Fruit fly (Drosophila melanogaster): ENCODE data around the gene CrebA.

The CrebA gene

DNA sequence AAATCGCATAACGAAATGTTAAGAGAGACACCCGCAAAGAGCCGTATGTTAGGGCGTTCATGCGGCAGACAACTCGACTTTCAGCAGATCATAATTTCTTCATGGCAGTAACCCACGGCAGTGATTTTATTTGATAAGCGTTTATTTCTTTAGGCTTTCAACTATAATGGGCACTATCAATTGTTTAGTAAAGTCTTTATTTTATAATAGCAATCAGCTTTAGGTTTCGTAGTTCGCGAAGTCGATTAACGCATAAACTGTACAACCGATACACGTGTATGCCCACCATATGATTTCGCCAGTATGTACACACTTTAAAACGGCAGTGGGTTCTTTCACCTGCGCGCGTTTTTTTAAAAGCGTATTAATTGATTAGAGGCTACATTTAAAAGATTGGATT lies 27.0 kb upstream of the CrebA start, which contains the start of gene CG7841 (continued):
- peak; percentile 98 for TF ChIP-seq CG17568 (GFP tag; optimal IDR thresholded peaks at IDR 0.05)
- TF ChIP-seq PHDP (tag; optimal IDR thresholded peaks at IDR 0.05): peak; percentile 99
- peak; percentile 94 for TF ChIP-seq Ada2b (GFP tag; IDR thresholded peaks at IDR 0.05)
- TF ChIP-seq Dll (GFP tag; IDR thresholded peaks at IDR 0.05; ENCODE audit: partially characterized antibody): 0 out of 4 replicates have a peak, but pooled peaks have one; percentile 24
- peak; percentile 93 for TF ChIP-seq CG16779 (GFP tag; IDR thresholded peaks at IDR 0.05)
- TF ChIP-seq gfzf (GFP tag; optimal IDR thresholded peaks at IDR 0.05): peak; percentile 29
- peak; percentile 98 for TF ChIP-seq CoRest (tag; optimal IDR thresholded peaks at IDR 0.05)
- peak; percentile 99 for TF ChIP-seq caup (GFP tag; optimal IDR thresholded peaks at IDR 0.05; ENCODE audit: severe bottlenecking)
- TF ChIP-seq Oli (tag; optimal IDR thresholded peaks at IDR 0.05): peak; percentile 96
- TF ChIP-seq fd3F (GFP tag; optimal IDR thresholded peaks at IDR 0.05): peak; percentile 96
- TF ChIP-seq CG11456 (GFP tag; IDR thresholded peaks at IDR 0.05): no peak
- peak; percentile 88 for TF ChIP-seq CG6654 (GFP tag; optimal IDR thresholded peaks at IDR 0.05)
- TF ChIP-seq dmrt99B (tag; optimal IDR thresholded peaks at IDR 0.05): peak; percentile 98
- peak; percentile 95 for TF ChIP-seq sob (GFP tag; IDR thresholded peaks at IDR 0.05)
- TF ChIP-seq CG10431 (GFP tag; optimal IDR thresholded peaks at IDR 0.05): peak; percentile 96
- TF ChIP-seq CG12942 (GFP tag; optimal IDR thresholded peaks at IDR 0.05): peak; percentile 94
- TF ChIP-seq crp (GFP tag; optimal IDR thresholded peaks at IDR 0.05): peak; percentile 56 to 87
- peak; percentile 93 for TF ChIP-seq Oaz (GFP tag; IDR thresholded peaks at IDR 0.05)
- TF ChIP-seq CG33557 (GFP tag; optimal IDR thresholded peaks at IDR 0.05): peak; percentile 98
- peak; percentile 97 for TF ChIP-seq Camta (GFP tag; optimal IDR thresholded peaks at IDR 0.05)
- no peak for TF ChIP-seq CG8478 (optimal IDR thresholded peaks at IDR 0.05)
- TF ChIP-seq CG1832 (GFP tag; optimal IDR thresholded peaks at IDR 0.05): no peak
- TF ChIP-seq tx (GFP tag; optimal IDR thresholded peaks at IDR 0.05): peak; percentile 96
- peak; percentile 97 for TF ChIP-seq zfh1 (GFP tag; IDR thresholded peaks at IDR 0.05)
- peak; percentile 99 for TF ChIP-seq gro (GFP tag; optimal IDR thresholded peaks at IDR 0.05)
- peak; percentile 93 for TF ChIP-seq CG4282 (GFP tag; optimal IDR thresholded peaks at IDR 0.05)
- TF ChIP-seq CG12155 (GFP tag; optimal IDR thresholded peaks at IDR 0.05): peak; percentile 94
- TF ChIP-seq CG13894 (tag; optimal IDR thresholded peaks at IDR 0.05): peak; percentile 98
- peak; percentile 99 for TF ChIP-seq CG13296 (GFP tag; optimal IDR thresholded peaks at IDR 0.05)
- TF ChIP-seq CG32772 (GFP tag; IDR thresholded peaks at IDR 0.05): no peak; the same call in 1 of the 2 replicates
- peak; percentile 99 for TF ChIP-seq CG8924 (tag; optimal IDR thresholded peaks at IDR 0.05)
- TF ChIP-seq sisA (GFP tag; IDR thresholded peaks at IDR 0.05): no peak; the same call in 1 of the 2 replicates
- peak; percentile 94 for TF ChIP-seq CG2199 (GFP tag; IDR thresholded peaks at IDR 0.05)
- peak; percentile 96 for TF ChIP-seq dm (GFP tag; optimal IDR thresholded peaks at IDR 0.05)
- peak; percentile 91 for TF ChIP-seq E2f2 (GFP tag; IDR thresholded peaks at IDR 0.05)
- TF ChIP-seq fd64A (GFP tag; optimal IDR thresholded peaks at IDR 0.05): peak; percentile 98
- peak; percentile 97 for TF ChIP-seq oc (tag; optimal IDR thresholded peaks at IDR 0.05)
- peak; percentile 75; the same call in 1 of the 2 replicates for TF ChIP-seq Ravus (GFP tag; IDR thresholded peaks at IDR 0.05)
- TF ChIP-seq Fer2 (tag; optimal IDR thresholded peaks at IDR 0.05): peak; percentile 96
- peak; percentile 98 for TF ChIP-seq CG17359 (tag; optimal IDR thresholded peaks at IDR 0.05)
- peak; percentile 96 for TF ChIP-seq nau (GFP tag; optimal IDR thresholded peaks at IDR 0.05)
- TF ChIP-seq CG31388 (GFP tag; optimal IDR thresholded peaks at IDR 0.05): peak; percentile 89
- TF ChIP-seq Meics (GFP tag; optimal IDR thresholded peaks at IDR 0.05): peak; percentile 98
- peak; percentile 92 for TF ChIP-seq CG11247 (GFP tag; IDR thresholded peaks at IDR 0.05)
- peak; percentile 97 for TF ChIP-seq Six4 (GFP tag; optimal IDR thresholded peaks at IDR 0.05)
- TF ChIP-seq CG10462 (GFP tag; optimal IDR thresholded peaks at IDR 0.05): peak; percentile 95
- peak; percentile 99 for TF ChIP-seq gem (tag; optimal IDR thresholded peaks at IDR 0.05)
- TF ChIP-seq al (GFP tag; IDR thresholded peaks at IDR 0.05): peak; percentile 88
- TF ChIP-seq CG12236 (GFP tag; optimal IDR thresholded peaks at IDR 0.05): peak; percentile 96
- no peak for TF ChIP-seq ssp (GFP tag; IDR thresholded peaks at IDR 0.05)
- TF ChIP-seq Tbp (GFP tag; optimal IDR thresholded peaks at IDR 0.05): no peak

Data from whole organism, embryonic.